Fruit fly (Drosophila melanogaster) whole organism, embryonic: ENCODE measurements around the gene Taf2.
A peak's percentile ranks its signal among the peaks of the same experiment; 100 is the strongest.

ENCODE experiments used
- CG1647 ChIP-seq: fragments of 200-800 bp; sonication (Bioruptor generic); optimal IDR thresholded peaks from 3 replicates; lab custom pipeline; 2016; ENCODE audit warnings: missing biosample characterization, missing genetic modification characterization
- CG18262 ChIP-seq: fragments of 200-800 bp; optimal IDR thresholded peaks from 3 replicates; lab custom pipeline; 2019; ENCODE audit warnings: missing biosample characterization, mild to moderate bottlenecking, missing genetic modification characterization, moderate library complexity
- CG7372 ChIP-seq: fragments of 200-800 bp; sonication (Bioruptor generic); IDR thresholded peaks from 2 replicates; pipeline ENCODE4 v1.3.6; 2022; ENCODE audit warnings: missing biosample characterization, missing genetic modification characterization
- CG9727 ChIP-seq: fragments of 200-800 bp; sonication (Bioruptor generic); optimal IDR thresholded peaks from 3 replicates; lab custom pipeline; 2017; ENCODE audit warnings: missing biosample characterization, mild to moderate bottlenecking, missing genetic modification characterization
- Chrac-16 ChIP-seq: fragments of 200-800 bp; sonication (Bioruptor generic); optimal IDR thresholded peaks from 3 replicates; lab custom pipeline; 2016; ENCODE audit warnings: missing biosample characterization, missing genetic modification characterization
- Dref ChIP-seq: fragments of 200-800 bp; sonication (Bioruptor generic); IDR thresholded peaks from 2 replicates; pipeline ENCODE4 v1.3.6; 2022; ENCODE audit warnings: missing biosample characterization, missing genetic modification characterization
- da ChIP-seq: fragments of 200-800 bp; sonication (Bioruptor generic); optimal IDR thresholded peaks from 2 replicates; lab custom pipeline; 2016; ENCODE audit warnings: missing biosample characterization, missing genetic modification characterization
- dm ChIP-seq: fragments of 200-800 bp; sonication (Bioruptor generic); optimal IDR thresholded peaks from 3 replicates; lab custom pipeline; 2016; ENCODE audit warnings: missing biosample characterization, missing genetic modification characterization
- gem ChIP-seq: fragments of 200-800 bp; sonication (Bioruptor generic); optimal IDR thresholded peaks from 2 replicates; lab custom pipeline; 2019; ENCODE audit warnings: missing biosample characterization, mild to moderate bottlenecking, missing genetic modification characterization, moderate library complexity
- psq ChIP-seq: fragments of 200-800 bp; sonication (Bioruptor generic); optimal IDR thresholded peaks from 2 replicates; lab custom pipeline; 2017; ENCODE audit warnings: missing biosample characterization, missing genetic modification characterization
- vnd ChIP-seq: fragments of 200-800 bp; sonication (Bioruptor generic); IDR thresholded peaks from 3 replicates; pipeline ENCODE4 v1.3.6; 2022; ENCODE audit warnings: missing biosample characterization, missing genetic modification characterization; ENCODE audit not compliant: partially characterized antibody

DNA sequence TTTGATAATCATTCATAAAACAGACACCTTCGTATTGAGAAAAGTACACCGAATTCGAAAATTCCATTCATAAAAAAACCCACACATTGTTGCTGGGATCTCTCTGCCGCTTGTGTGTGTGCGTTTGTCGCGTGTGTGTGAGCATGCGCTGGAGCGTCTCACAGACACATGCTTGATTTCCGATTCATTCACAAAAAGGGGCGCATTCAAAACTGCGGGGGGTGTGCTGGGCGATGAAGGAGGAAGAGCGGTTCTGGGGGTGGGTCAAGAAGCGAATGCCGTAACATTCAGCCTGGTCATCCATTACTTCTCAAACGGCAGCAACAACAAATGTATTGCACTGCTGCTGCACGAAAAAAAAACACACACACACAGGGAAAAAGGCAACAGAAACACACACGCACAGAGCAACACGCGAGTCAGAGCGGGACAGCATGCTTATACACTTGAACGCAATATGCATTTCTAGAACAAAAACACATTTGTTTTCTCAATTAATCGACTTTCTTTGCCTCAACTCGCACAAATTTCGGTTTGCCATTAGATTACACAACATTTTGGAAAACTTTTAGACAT lies 34.5 kb downstream of the Taf2 start:
- no peak for TF ChIP-seq CG9727 (GFP tag; lab: Kevin White, UChicago)
- TF ChIP-seq CG18262: no peak
- no peak for TF ChIP-seq Chrac-16 (GFP tag; lab: Kevin White, UChicago)
- TF ChIP-seq gem (tag; lab: Kevin White, UChicago): no peak
- 0 out of 2 replicates have a peak, but pooled peaks have one; percentile 7 for TF ChIP-seq Dref (GFP tag; lab: Robert Waterston, UW)
- TF ChIP-seq vnd (GFP tag; lab: Robert Waterston, UW): no peak
- TF ChIP-seq da (GFP tag; lab: Kevin White, UChicago): no peak
- TF ChIP-seq CG7372 (GFP tag; lab: Robert Waterston, UW): no peak
- no peak for TF ChIP-seq psq
- no peak for TF ChIP-seq CG1647 (GFP tag; lab: Kevin White, UChicago)
- TF ChIP-seq dm (GFP tag; lab: Kevin White, UChicago): no peak
